Worm (Caenorhabditis elegans): ENCODE data around the gene C18E9.9.

DNA sequence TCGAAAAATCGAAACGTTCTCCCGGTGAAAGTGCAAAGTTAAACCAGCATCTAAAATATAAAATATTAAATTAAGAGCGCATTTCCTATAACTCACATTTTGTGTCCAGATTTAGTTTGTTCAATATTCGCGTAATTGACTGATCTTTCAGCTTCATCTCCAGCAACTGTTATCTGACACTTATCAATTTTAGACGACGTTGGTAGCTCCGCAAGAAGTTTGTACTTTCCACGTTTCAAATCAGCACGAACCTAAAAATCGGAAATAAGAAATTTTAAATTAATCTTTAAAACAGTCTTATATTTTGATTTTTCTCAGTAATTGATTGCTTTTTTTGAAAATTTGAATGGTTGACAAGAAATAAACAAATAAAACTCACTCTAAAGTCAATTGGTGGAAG is 28.3 kb upstream of the C18E9.9 start:
- TF ChIP-seq ztf-23 (GFP tag; IDR thresholded peaks at IDR 0.05) (no peak), cog-1 (tag; optimal IDR thresholded peaks at IDR 0.05) (no peak), T22C8.4 (GFP tag; IDR thresholded peaks at IDR 0.05) (no peak), klf-2 (GFP tag; conservative IDR thresholded peaks at IDR 0.05) (no peak), ref-1 (GFP tag; conservative IDR thresholded peaks at IDR 0.05) (no peak), med-1 (GFP tag; optimal IDR thresholded peaks at IDR 0.05; ENCODE audit: insufficient read depth) (no peak), tab-1 (GFP tag; IDR thresholded peaks at IDR 0.05) (no peak), flt-1 (GFP tag; IDR thresholded peaks at IDR 0.05) (no peak), ztf-29 (GFP tag; IDR thresholded peaks at IDR 0.05) (no peak)
